Worm (Caenorhabditis elegans) whole organism, L2 larva: ENCODE data around the gene K01D12.1.

ENCODE experiments used
- alr-1 ChIP-seq: fragments of 150-350 bp; optimal IDR thresholded peaks from 2 replicates; lab custom pipeline; 2014; ENCODE audit warnings: missing biosample characterization, missing genetic modification characterization
- egl-27 ChIP-seq: sonication (generic microtip); optimal IDR thresholded peaks from 3 replicates; lab custom pipeline; 2017; ENCODE audit warnings: missing biosample characterization, missing genetic modification reagents, missing genetic modification characterization
- lin-39 ChIP-seq: fragments of 150-350 bp; optimal IDR thresholded peaks from 2 replicates; lab custom pipeline; 2014; ENCODE audit warnings: missing biosample characterization, missing genetic modification reagents, missing genetic modification characterization
- mdl-1 ChIP-seq, 2 experiments: fragments of 150-350 bp in 1 of 2; sonication (generic microtip) in 1 of 2; optimal IDR thresholded peaks; 2 replicates each; lab custom pipeline; 2017; ENCODE audit warnings: missing biosample characterization in 2 of 2, missing genetic modification characterization in 2 of 2
- nhr-11 ChIP-seq: fragments of 150-350 bp; optimal IDR thresholded peaks from 2 replicates; lab custom pipeline; 2014; ENCODE audit warnings: missing biosample characterization, missing genetic modification characterization
- nhr-237 ChIP-seq: fragments of 150-350 bp; optimal IDR thresholded peaks from 2 replicates; lab custom pipeline; 2014; ENCODE audit warnings: missing biosample characterization, missing genetic modification characterization
- skn-1 ChIP-seq: sonication (generic microtip); optimal IDR thresholded peaks from 2 replicates; lab custom pipeline; 2017; ENCODE audit warnings: missing biosample characterization, missing genetic modification characterization

DNA sequence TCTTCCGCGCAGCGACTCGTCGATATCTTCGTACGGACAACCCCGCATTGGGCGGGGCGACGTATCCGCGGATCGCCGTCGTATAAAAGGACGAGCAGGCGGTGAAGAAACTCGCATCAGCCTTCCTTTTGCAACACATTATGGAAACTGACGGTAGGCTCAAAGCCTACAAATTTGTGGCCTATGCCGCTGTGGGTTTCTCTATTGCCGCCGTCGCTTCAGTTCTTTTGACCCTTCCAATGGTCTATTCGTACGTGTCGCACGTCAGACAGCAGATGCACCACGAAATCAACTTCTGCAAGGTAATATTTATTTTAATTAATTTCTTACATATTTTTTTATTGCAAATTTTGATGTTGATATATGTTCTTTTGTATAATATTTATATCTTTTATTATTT, 24.5 kb upstream of the K01D12.1 start:
- no peak for TF ChIP-seq lin-39
- TF ChIP-seq egl-27 (tag; lab: Kevin White, UChicago): no peak
- no peak for TF ChIP-seq mdl-1 (tag; optimal IDR thresholded peaks at IDR 0.05; lab: Kevin White, UChicago)
- no peak for TF ChIP-seq nhr-11 (tag; lab: Kevin White, UChicago)
- no peak for TF ChIP-seq skn-1 (tag; lab: Kevin White, UChicago)
- TF ChIP-seq alr-1 (tag; lab: Kevin White, UChicago): no peak
- no peak for TF ChIP-seq nhr-237 (tag; lab: Kevin White, UChicago)
